Worm (Caenorhabditis elegans) whole organism, L1 larva: ENCODE data around the gene mrp-6.

Experiments used
- C04F5.9 ChIP-seq: sonication (generic microtip); optimal IDR thresholded peaks from 2 replicates; lab custom pipeline; 2016; ENCODE audit warnings: missing genetic modification characterization, missing compliant biosample characterization
- C16A3.4 ChIP-seq: fragments of 150-350 bp; optimal IDR thresholded peaks from 2 replicates; lab custom pipeline; 2014; ENCODE audit warnings: missing biosample characterization, missing genetic modification characterization
- C34B4.2 ChIP-seq: sonication (generic microtip); optimal IDR thresholded peaks from 2 replicates; lab custom pipeline; 2017; ENCODE audit warnings: mild to moderate bottlenecking, missing genetic modification characterization, missing compliant biosample characterization
- aha-1 ChIP-seq: fragments of 150-350 bp; optimal IDR thresholded peaks from 2 replicates; lab custom pipeline; 2014; ENCODE audit warnings: missing biosample characterization, missing genetic modification characterization
- aly-2 ChIP-seq: fragments of 150-350 bp; optimal IDR thresholded peaks from 2 replicates; lab custom pipeline; 2014; ENCODE audit warnings: missing biosample characterization, missing genetic modification characterization
- ceh-63 ChIP-seq: fragments of 200-800 bp; sonication (Bioruptor generic); optimal IDR thresholded peaks from 2 replicates; lab custom pipeline; 2018; ENCODE audit warnings: mild to moderate bottlenecking, missing genetic modification characterization, missing compliant biosample characterization
- ceh-8 ChIP-seq: fragments of 200-800 bp; sonication (Bioruptor generic); optimal IDR thresholded peaks from 2 replicates; lab custom pipeline; 2018; ENCODE audit warnings: mild to moderate bottlenecking, missing genetic modification characterization, moderate library complexity, missing compliant biosample characterization
- ceh-82 ChIP-seq, 3 experiments: fragments of 150-350 bp in 1 of 3; sonication (generic microtip) in 2 of 3; optimal IDR thresholded peaks; 2 replicates each; lab custom pipeline; 2014 to 2017; ENCODE audit warnings: missing biosample characterization in 3 of 3, missing genetic modification characterization in 3 of 3
- ceh-90 ChIP-seq: sonication (generic microtip); optimal IDR thresholded peaks from 2 replicates; lab custom pipeline; 2016; ENCODE audit warnings: missing genetic modification characterization, missing compliant biosample characterization
- ces-1 ChIP-seq: fragments of 150-350 bp; optimal IDR thresholded peaks from 2 replicates; lab custom pipeline; 2014; ENCODE audit warnings: missing biosample characterization, missing genetic modification reagents, missing genetic modification characterization
- efl-1 ChIP-seq, 4 experiments: fragments of 150-350 bp; optimal IDR thresholded peaks in 3 of 4; peaks in 1 of 4; 1 replicate in 1 of 4; 2 replicates in 3 of 4; lab custom pipeline; 2014; ENCODE audit warnings: missing biosample characterization in 2 of 4, missing genetic modification characterization in 2 of 4, missing genetic modification reagents in 2 of 4
- egl-13 ChIP-seq: sonication (generic microtip); optimal IDR thresholded peaks from 2 replicates; lab custom pipeline; 2016; ENCODE audit warnings: missing genotype, missing genetic modification reagents, missing genetic modification characterization, missing compliant biosample characterization
- elt-2 ChIP-seq: sonication (generic microtip); optimal IDR thresholded peaks from 2 replicates; lab custom pipeline; 2016; ENCODE audit warnings: missing genetic modification characterization, mild to moderate bottlenecking, inconsistent platforms, missing compliant biosample characterization, missing genetic modification reagents
- fkh-4 ChIP-seq: sonication (generic microtip); optimal IDR thresholded peaks from 2 replicates; lab custom pipeline; 2016; ENCODE audit warnings: missing compliant biosample characterization, missing genetic modification characterization, borderline replicate concordance
- fkh-8 ChIP-seq: sonication (generic microtip); optimal IDR thresholded peaks from 2 replicates; lab custom pipeline; 2016; ENCODE audit warnings: mild to moderate bottlenecking, missing genetic modification characterization, missing compliant biosample characterization
- fos-1 ChIP-seq: fragments of 150-350 bp; optimal IDR thresholded peaks from 2 replicates; lab custom pipeline; 2014; ENCODE audit warnings: missing biosample characterization, missing genetic modification characterization
- hlh-17 ChIP-seq: fragments of 200-800 bp; sonication (Bioruptor generic); optimal IDR thresholded peaks from 2 replicates; lab custom pipeline; 2018; ENCODE audit warnings: missing genetic modification characterization, mild to moderate bottlenecking, missing compliant biosample characterization, moderate library complexity, borderline replicate concordance
- hlh-4 ChIP-seq: sonication (generic microtip); optimal IDR thresholded peaks from 2 replicates; lab custom pipeline; 2016; ENCODE audit warnings: mild to moderate bottlenecking, missing genetic modification characterization, missing compliant biosample characterization
- hpl-2 ChIP-seq: fragments of 150-350 bp; optimal IDR thresholded peaks from 2 replicates; lab custom pipeline; 2014; ENCODE audit warnings: missing biosample characterization, missing genetic modification reagents, missing genetic modification characterization
- irx-1 ChIP-seq: sonication (generic microtip); optimal IDR thresholded peaks from 2 replicates; lab custom pipeline; 2016; ENCODE audit warnings: missing genetic modification characterization, missing compliant biosample characterization
- isw-1 ChIP-seq: fragments of 200-800 bp; sonication (Bioruptor generic); IDR thresholded peaks from 2 replicates; pipeline ENCODE4 v1.3.6; 2022; ENCODE audit warnings: missing genetic modification characterization, missing compliant biosample characterization
- jun-1 ChIP-seq: fragments of 150-350 bp; optimal IDR thresholded peaks from 2 replicates; lab custom pipeline; 2014; ENCODE audit warnings: missing biosample characterization, missing genetic modification reagents, missing genetic modification characterization
- lin-13 ChIP-seq: fragments of 150-350 bp; optimal IDR thresholded peaks from 2 replicates; lab custom pipeline; 2014; ENCODE audit warnings: missing biosample characterization, missing genetic modification reagents, missing genetic modification characterization
- lin-15B ChIP-seq: fragments of 150-350 bp; sonication (generic microtip); optimal IDR thresholded peaks from 3 replicates; lab custom pipeline; 2014; ENCODE audit warnings: missing biosample characterization, missing genetic modification characterization
- lir-3 ChIP-seq: sonication (generic microtip); optimal IDR thresholded peaks from 2 replicates; lab custom pipeline; 2016; ENCODE audit warnings: mild to moderate bottlenecking, missing genetic modification characterization, moderate library complexity, missing compliant biosample characterization; ENCODE audit not compliant: poor library complexity
- lsy-2 ChIP-seq, 2 experiments: fragments of 150-350 bp; optimal IDR thresholded peaks; 2 replicates each; lab custom pipeline; 2014; ENCODE audit warnings: missing biosample characterization in 2 of 2, missing genetic modification characterization in 2 of 2
- mdl-1 ChIP-seq, 2 experiments: fragments of 150-350 bp; optimal IDR thresholded peaks; 2 replicates each; lab custom pipeline; 2014 to 2017; ENCODE audit warnings: missing biosample characterization in 2 of 2, missing genetic modification characterization in 2 of 2, inconsistent platforms in 1 of 2
- mef-2 ChIP-seq: fragments of 150-350 bp; optimal IDR thresholded peaks from 2 replicates; lab custom pipeline; 2014; ENCODE audit warnings: missing biosample characterization, missing genetic modification characterization
- mep-1 ChIP-seq: fragments of 150-350 bp; optimal IDR thresholded peaks from 2 replicates; lab custom pipeline; 2014; ENCODE audit warnings: missing biosample characterization, missing genetic modification characterization
- nhr-12 ChIP-seq: sonication (generic microtip); optimal IDR thresholded peaks from 2 replicates; lab custom pipeline; 2017; ENCODE audit warnings: missing biosample characterization, missing genetic modification characterization
- nhr-19 ChIP-seq: fragments of 200-800 bp; sonication (Bioruptor generic); conservative IDR thresholded peaks from 2 replicates; pipeline ENCODE4 v1.3.6; 2022; ENCODE audit warnings: missing genetic modification characterization, missing compliant biosample characterization
- nhr-71 ChIP-seq: sonication (generic microtip); optimal IDR thresholded peaks from 2 replicates; lab custom pipeline; 2016; ENCODE audit warnings: mild to moderate bottlenecking, missing genetic modification characterization, moderate library complexity, missing compliant biosample characterization
- nhr-77 ChIP-seq: fragments of 150-350 bp; optimal IDR thresholded peaks from 2 replicates; lab custom pipeline; 2014; ENCODE audit warnings: missing biosample characterization, missing genetic modification characterization
- nhr-84 ChIP-seq: sonication (generic microtip); optimal IDR thresholded peaks from 2 replicates; lab custom pipeline; 2017; ENCODE audit warnings: missing biosample characterization, missing genetic modification characterization
- nhr-85 ChIP-seq: sonication (generic microtip); peaks from one replicate; lab custom pipeline; 2016; ENCODE audit warnings: missing genetic modification characterization, inconsistent platforms, missing compliant biosample characterization
- nhr-90 ChIP-seq: sonication (generic microtip); optimal IDR thresholded peaks from 2 replicates; lab custom pipeline; 2016; ENCODE audit warnings: mild to moderate bottlenecking, missing genetic modification characterization, missing compliant biosample characterization; ENCODE audit not compliant: poor library complexity
- pax-3 ChIP-seq: fragments of 200-800 bp; sonication (Bioruptor generic); optimal IDR thresholded peaks from 2 replicates; lab custom pipeline; 2018; ENCODE audit warnings: mild to moderate bottlenecking, missing genetic modification characterization, moderate library complexity, missing compliant biosample characterization
- pqm-1 ChIP-seq: sonication (generic microtip); optimal IDR thresholded peaks from 3 replicates; lab custom pipeline; 2017; ENCODE audit warnings: missing biosample characterization, missing genetic modification characterization
- rnt-1 ChIP-seq: sonication (generic microtip); optimal IDR thresholded peaks from 2 replicates; lab custom pipeline; 2016; ENCODE audit warnings: mild to moderate bottlenecking, missing genetic modification characterization, moderate library complexity, missing compliant biosample characterization
- snpc-4 ChIP-seq: fragments of 150-350 bp; optimal IDR thresholded peaks from 2 replicates; lab custom pipeline; 2014; ENCODE audit warnings: missing biosample characterization, missing genetic modification characterization
- snu-23 ChIP-seq: sonication (generic microtip); optimal IDR thresholded peaks from 2 replicates; lab custom pipeline; 2016; ENCODE audit warnings: missing genetic modification characterization, missing compliant biosample characterization
- sptf-1 ChIP-seq: fragments of 150-350 bp; optimal IDR thresholded peaks from 2 replicates; lab custom pipeline; 2014; ENCODE audit warnings: missing biosample characterization, missing genetic modification characterization
- sup-37 ChIP-seq: fragments of 200-800 bp; sonication (Bioruptor generic); optimal IDR thresholded peaks from 2 replicates; lab custom pipeline; 2018; ENCODE audit warnings: mild to moderate bottlenecking, missing genetic modification characterization, missing compliant biosample characterization
- tbx-2 ChIP-seq: sonication (generic microtip); optimal IDR thresholded peaks from 2 replicates; lab custom pipeline; 2016; ENCODE audit warnings: missing genetic modification characterization, missing compliant biosample characterization
- unc-30 ChIP-seq: sonication (generic microtip); optimal IDR thresholded peaks from 2 replicates; lab custom pipeline; 2017; ENCODE audit warnings: missing biosample characterization, missing genetic modification characterization
- unc-86 ChIP-seq: sonication (generic microtip); optimal IDR thresholded peaks from 2 replicates; lab custom pipeline; 2016; ENCODE audit warnings: missing genetic modification characterization, missing compliant biosample characterization
- unc-98 ChIP-seq: fragments of 200-800 bp; sonication (Bioruptor generic); IDR thresholded peaks from 2 replicates; pipeline ENCODE4 v1.3.6; 2022; ENCODE audit warnings: missing genetic modification characterization, missing compliant biosample characterization
- vab-15 ChIP-seq: sonication (generic microtip); optimal IDR thresholded peaks from 2 replicates; lab custom pipeline; 2017; ENCODE audit warnings: missing genotype, mild to moderate bottlenecking, missing genetic modification characterization, missing compliant biosample characterization
- xbp-1 ChIP-seq: sonication (generic microtip); optimal IDR thresholded peaks from 2 replicates; lab custom pipeline; 2016; ENCODE audit warnings: missing genetic modification characterization, missing compliant biosample characterization
- zag-1 ChIP-seq: fragments of 150-350 bp; optimal IDR thresholded peaks from 2 replicates; lab custom pipeline; 2014; ENCODE audit warnings: missing biosample characterization, missing genetic modification characterization
- zip-4 ChIP-seq: fragments of 200-800 bp; sonication (Bioruptor generic); optimal IDR thresholded peaks from 2 replicates; lab custom pipeline; 2018; ENCODE audit warnings: mild to moderate bottlenecking, missing genetic modification characterization, moderate library complexity, missing compliant biosample characterization
- ztf-11 ChIP-seq, 2 experiments: sonication (generic microtip); optimal IDR thresholded peaks; 2 replicates each; lab custom pipeline; 2016 to 2017; ENCODE audit warnings: missing genetic modification characterization in 2 of 2, missing biosample characterization in 1 of 2, missing compliant biosample characterization in 1 of 2

Gene mrp-6

ce11 chrX:4209131-4209530 lies 22.6 kb upstream of the mrp-6 start:
- TF ChIP-seq lir-3 (tag; lab: Kevin White, UChicago), result peak; percentile 94
- peak; percentile 88 for TF ChIP-seq mef-2 (tag; lab: Kevin White, UChicago)
- TF ChIP-seq egl-13 (tag; lab: Kevin White, UChicago), result peak; percentile 100
- TF ChIP-seq snpc-4 (tag; lab: Kevin White, UChicago), result peak; percentile 92
- no peak for TF ChIP-seq sptf-1 (tag; lab: Kevin White, UChicago)
- peak; percentile 96 for TF ChIP-seq zip-4
- TF ChIP-seq C04F5.9 (tag; lab: Kevin White, UChicago), result peak; percentile 96
- TF ChIP-seq ztf-11 (tag; optimal IDR thresholded peaks at IDR 0.05; lab: Kevin White, UChicago), result peak; percentile 78 to 99
- no peak for TF ChIP-seq ceh-90 (tag; lab: Kevin White, UChicago)
- peak; percentile 98 for TF ChIP-seq xbp-1 (tag; lab: Kevin White, UChicago)
- TF ChIP-seq nhr-77 (tag; lab: Kevin White, UChicago), result peak; percentile 99
- peak; percentile 94 for TF ChIP-seq pax-3 (tag; lab: Kevin White, UChicago)
- peak; percentile 99 to 100 (median 100) for TF ChIP-seq ceh-82 (tag; optimal IDR thresholded peaks at IDR 0.05; lab: Kevin White, UChicago)
- peak; percentile 95 for TF ChIP-seq aly-2
- peak; percentile 91 for TF ChIP-seq elt-2 (tag; lab: Kevin White, UChicago)
- peak; percentile 98 for TF ChIP-seq sup-37 (GFP tag; lab: Kevin White, UChicago)
- TF ChIP-seq C34B4.2 (tag; lab: Kevin White, UChicago), result peak; percentile 33
- peak; percentile 85 for TF ChIP-seq nhr-12 (tag; lab: Kevin White, UChicago)
- peak; percentile 93 to 96 for TF ChIP-seq lsy-2 (tag; optimal IDR thresholded peaks at IDR 0.05; lab: Kevin White, UChicago)
- peak; percentile 96 for TF ChIP-seq ces-1 (GFP tag; lab: Kevin White, UChicago)
- TF ChIP-seq nhr-90 (tag; lab: Kevin White, UChicago), result peak; percentile 99
- TF ChIP-seq fos-1 (tag; lab: Kevin White, UChicago), result peak; percentile 97
- TF ChIP-seq unc-86 (tag; lab: Kevin White, UChicago), result peak; percentile 99
- TF ChIP-seq aha-1 (tag; lab: Kevin White, UChicago), result peak; percentile 94
- TF ChIP-seq isw-1, result peak; percentile 93
- peak; percentile 100 for TF ChIP-seq mep-1 (tag; lab: Kevin White, UChicago)
- peak; percentile 96 for TF ChIP-seq fkh-8
- peak; percentile 100 for TF ChIP-seq tbx-2 (tag; lab: Kevin White, UChicago)
- peak; percentile 98 for TF ChIP-seq nhr-85 (tag; lab: Kevin White, UChicago)
- TF ChIP-seq lin-15B, result peak; percentile 46
- TF ChIP-seq pqm-1 (tag; lab: Kevin White, UChicago), result peak; percentile 90
- no peak for TF ChIP-seq nhr-84
- peak; percentile 86 to 90 for TF ChIP-seq efl-1 (optimal IDR thresholded peaks at IDR 0.05; lab: Kevin White, UChicago)
- peak; percentile 46 to 97 for TF ChIP-seq efl-1 (GFP tag; optimal IDR thresholded peaks at IDR 0.05 in 1 of 2; lab: Kevin White, UChicago)
- TF ChIP-seq ceh-8 (GFP tag; lab: Kevin White, UChicago), result peak; percentile 100
- peak; percentile 99 for TF ChIP-seq nhr-71 (tag; lab: Kevin White, UChicago)
- TF ChIP-seq lin-13, result peak; percentile 97
- TF ChIP-seq unc-98 (GFP tag; lab: Robert Waterston, UW), result peak; percentile 94
- peak; percentile 53 for TF ChIP-seq zag-1 (tag; lab: Kevin White, UChicago)
- TF ChIP-seq hlh-4, result peak; percentile 89
- peak; percentile 80 for TF ChIP-seq unc-30 (tag; lab: Kevin White, UChicago)
- peak; percentile 84 for TF ChIP-seq vab-15 (tag; lab: Kevin White, UChicago)
- TF ChIP-seq jun-1 (tag; lab: Kevin White, UChicago), result peak; percentile 100
- peak; percentile 100 for TF ChIP-seq irx-1 (tag; lab: Kevin White, UChicago)
- peak; percentile 99 for TF ChIP-seq C16A3.4 (tag; lab: Kevin White, UChicago)
- TF ChIP-seq rnt-1, result peak; percentile 99
- TF ChIP-seq nhr-19 (GFP tag; lab: Robert Waterston, UW), result peak; percentile 99
- TF ChIP-seq mdl-1 (tag; optimal IDR thresholded peaks at IDR 0.05; lab: Kevin White, UChicago), result peak in 1 of 2 experiments; percentile 95
- TF ChIP-seq hpl-2 (GFP tag; lab: Kevin White, UChicago), result peak; percentile 95
- peak; percentile 94 for TF ChIP-seq fkh-4 (tag; lab: Kevin White, UChicago)
- TF ChIP-seq hlh-17 (GFP tag; lab: Kevin White, UChicago), result no peak
- peak; percentile 88 for TF ChIP-seq ceh-63
- peak; percentile 100 for TF ChIP-seq snu-23 (GFP tag; lab: Kevin White, UChicago)
